Worm (Caenorhabditis elegans) whole organism, L4 larva: ENCODE results near the gene hsp-43.

Source experiments
- ama-1 ChIP-seq: fragments of 150-350 bp; optimal IDR thresholded peaks from 2 replicates; lab custom pipeline; 2014; ENCODE audit warnings: inconsistent platforms, mixed read lengths
- lin-1 ChIP-seq: fragments of 200-800 bp; sonication (Bioruptor generic); IDR thresholded peaks from 2 replicates; pipeline ENCODE4 v1.3.6; 2022; ENCODE audit warnings: missing genetic modification reagents, missing genetic modification characterization, missing compliant biosample characterization
- madf-9 ChIP-seq: fragments of 200-800 bp; sonication (Bioruptor generic); conservative IDR thresholded peaks from 2 replicates; pipeline ENCODE4 v1.3.6; 2022; ENCODE audit warnings: missing genetic modification reagents, missing genetic modification characterization, missing compliant biosample characterization
- mdl-1 ChIP-seq, 2 experiments: fragments of 150-350 bp in 1 of 2; sonication (generic microtip) in 1 of 2; optimal IDR thresholded peaks; 2 replicates each; lab custom pipeline; 2014 to 2017; ENCODE audit warnings: missing biosample characterization in 2 of 2, missing genetic modification characterization in 2 of 2
- mep-1 ChIP-seq: fragments of 150-350 bp; sonication (generic microtip); optimal IDR thresholded peaks from 3 replicates; lab custom pipeline; 2014; ENCODE audit warnings: missing biosample characterization, missing genetic modification characterization
- nhr-237 ChIP-seq: sonication (generic microtip); optimal IDR thresholded peaks from 2 replicates; lab custom pipeline; 2017; ENCODE audit warnings: missing biosample characterization, missing genetic modification characterization
- nhr-28 ChIP-seq: fragments of 150-350 bp; optimal IDR thresholded peaks from 2 replicates; lab custom pipeline; 2014; ENCODE audit warnings: missing biosample characterization, missing genetic modification characterization
- nhr-42 ChIP-seq: fragments of 200-800 bp; sonication (Bioruptor generic); IDR thresholded peaks from 2 replicates; pipeline ENCODE4 v1.3.6; 2022; ENCODE audit warnings: missing genetic modification characterization, missing compliant biosample characterization
- nhr-76 ChIP-seq: fragments of 150-350 bp; optimal IDR thresholded peaks from 2 replicates; lab custom pipeline; 2014; ENCODE audit warnings: missing biosample characterization, missing genetic modification characterization
- skn-1 ChIP-seq: fragments of 150-350 bp; optimal IDR thresholded peaks from 2 replicates; lab custom pipeline; 2014; ENCODE audit warnings: missing biosample characterization, missing genetic modification characterization
- tra-1 ChIP-seq: fragments of 200-800 bp; sonication (Bioruptor generic); IDR thresholded peaks from 2 replicates; pipeline ENCODE4 v1.3.6; 2022; ENCODE audit warnings: missing genetic modification reagents, missing genetic modification characterization, missing compliant biosample characterization
- unc-39 ChIP-seq: sonication (generic microtip); optimal IDR thresholded peaks from 2 replicates; lab custom pipeline; 2017; ENCODE audit warnings: missing biosample characterization, missing genetic modification characterization
- ztf-11 ChIP-seq: fragments of 150-350 bp; optimal IDR thresholded peaks from 2 replicates; lab custom pipeline; 2014; ENCODE audit warnings: missing biosample characterization, missing genetic modification characterization

ce11 chrX:6184709-6185108 lies 50.6 kb downstream of the hsp-43 start, which contains the start of gene T13C5.2:
- TF ChIP-seq mdl-1 (tag; optimal IDR thresholded peaks at IDR 0.05; lab: Kevin White, UChicago) (no peak), unc-39 (tag; lab: Kevin White, UChicago) (no peak), lin-1 (GFP tag; lab: Robert Waterston, UW) (no peak), madf-9 (no peak), nhr-237 (tag; lab: Kevin White, UChicago) (no peak), ama-1 (lab: Kevin White, UChicago) (no peak), skn-1 (tag; lab: Kevin White, UChicago) (no peak), ztf-11 (tag; lab: Kevin White, UChicago) (no peak), mep-1 (tag; lab: Kevin White, UChicago) (no peak), nhr-76 (no peak), tra-1 (GFP tag; lab: Robert Waterston, UW) (no peak), nhr-42 (GFP tag; lab: Robert Waterston, UW) (no peak), nhr-28 (tag; lab: Kevin White, UChicago) (no peak)
